Fruit fly (Drosophila melanogaster) whole organism, embryonic: ENCODE data around the gene CG31898.

Experiments
- Blimp-1 ChIP-seq: fragments of 200-800 bp; sonication (Bioruptor generic); optimal IDR thresholded peaks from 3 replicates; lab custom pipeline; 2018; ENCODE audit warnings: missing biosample characterization, missing genetic modification characterization, mild to moderate bottlenecking, moderate library complexity, missing genetic modification reagents
- CG10543 ChIP-seq: fragments of 200-800 bp; sonication (Bioruptor generic); optimal IDR thresholded peaks from 3 replicates; lab custom pipeline; 2017; ENCODE audit warnings: missing biosample characterization, mild to moderate bottlenecking, missing genetic modification characterization, moderate library complexity
- CG12236 ChIP-seq: fragments of 200-800 bp; sonication (Bioruptor generic); optimal IDR thresholded peaks from 2 replicates; lab custom pipeline; 2016; ENCODE audit warnings: missing biosample characterization, missing genetic modification characterization
- CG14965 ChIP-seq: fragments of 200-800 bp; sonication (Bioruptor generic); optimal IDR thresholded peaks from 2 replicates; lab custom pipeline; 2016; ENCODE audit warnings: missing biosample characterization, missing genetic modification characterization, borderline replicate concordance
- CG1529 ChIP-seq: fragments of 200-800 bp; sonication (Bioruptor generic); optimal IDR thresholded peaks from 3 replicates; lab custom pipeline; 2018; ENCODE audit warnings: missing biosample characterization, missing genetic modification characterization
- CG18599 ChIP-seq: fragments of 200-800 bp; sonication (Bioruptor generic); optimal IDR thresholded peaks from 3 replicates; lab custom pipeline; 2017; ENCODE audit warnings: missing biosample characterization, missing genetic modification characterization, mild to moderate bottlenecking, moderate library complexity, missing genetic modification reagents
- CG2116 ChIP-seq: fragments of 200-800 bp; sonication (Bioruptor generic); optimal IDR thresholded peaks from 3 replicates; lab custom pipeline; 2018; ENCODE audit warnings: missing biosample characterization, mild to moderate bottlenecking, missing genetic modification characterization
- CG2129 ChIP-seq: fragments of 200-800 bp; sonication (Bioruptor generic); IDR thresholded peaks from 2 replicates; pipeline ENCODE4 v1.3.6; 2022; ENCODE audit warnings: missing biosample characterization, missing genetic modification characterization; ENCODE audit not compliant: partially characterized antibody
- CG33213 ChIP-seq: fragments of 200-800 bp; sonication (Bioruptor generic); optimal IDR thresholded peaks from 3 replicates; lab custom pipeline; 2016; ENCODE audit warnings: missing biosample characterization, missing genetic modification characterization
- CG34376 ChIP-seq: fragments of 200-800 bp; sonication (Bioruptor generic); optimal IDR thresholded peaks from 2 replicates; lab custom pipeline; 2018; ENCODE audit warnings: missing biosample characterization, mild to moderate bottlenecking, missing genetic modification characterization
- CG4424 ChIP-seq: fragments of 200-800 bp; sonication (Bioruptor generic); optimal IDR thresholded peaks from 3 replicates; lab custom pipeline; 2016; ENCODE audit warnings: missing biosample characterization, missing genetic modification characterization
- CG4854 ChIP-seq: fragments of 200-800 bp; sonication (Bioruptor generic); optimal IDR thresholded peaks from 2 replicates; lab custom pipeline; 2016; ENCODE audit warnings: missing biosample characterization, missing genetic modification characterization, inconsistent platforms
- CG6683 ChIP-seq: fragments of 200-800 bp; sonication (Bioruptor generic); optimal IDR thresholded peaks from 2 replicates; lab custom pipeline; 2017; ENCODE audit warnings: missing biosample characterization, mild to moderate bottlenecking, missing genetic modification characterization, missing genetic modification reagents
- CG8359 ChIP-seq: fragments of 200-800 bp; sonication (Bioruptor generic); optimal IDR thresholded peaks from 2 replicates; lab custom pipeline; 2017; ENCODE audit warnings: missing biosample characterization, mild to moderate bottlenecking, missing genetic modification characterization, borderline replicate concordance
- CG8765 ChIP-seq: fragments of 200-800 bp; sonication (Bioruptor generic); IDR thresholded peaks from 2 replicates; pipeline ENCODE4 v1.3.6; 2022; ENCODE audit warnings: missing biosample characterization, missing genetic modification characterization
- CHES-1-like ChIP-seq: fragments of 200-800 bp; sonication (Bioruptor generic); optimal IDR thresholded peaks from 2 replicates; lab custom pipeline; 2016; ENCODE audit warnings: missing biosample characterization, missing genetic modification characterization
- D19B ChIP-seq: fragments of 200-800 bp; sonication (Bioruptor generic); optimal IDR thresholded peaks from 2 replicates; lab custom pipeline; 2017; ENCODE audit warnings: missing biosample characterization, mild to moderate bottlenecking, missing genetic modification characterization
- Dbx ChIP-seq: fragments of 200-800 bp; sonication (Bioruptor generic); IDR thresholded peaks from 3 replicates; pipeline ENCODE4 v1.3.6; 2022; ENCODE audit warnings: missing biosample characterization, missing genetic modification characterization
- Dp ChIP-seq: fragments of 200-800 bp; sonication (Bioruptor generic); optimal IDR thresholded peaks from 2 replicates; lab custom pipeline; 2018; ENCODE audit warnings: missing biosample characterization, mild to moderate bottlenecking, missing genetic modification characterization, moderate library complexity
- Dref ChIP-seq: fragments of 200-800 bp; sonication (Bioruptor generic); IDR thresholded peaks from 2 replicates; pipeline ENCODE4 v1.3.6; 2022; ENCODE audit warnings: missing biosample characterization, missing genetic modification characterization
- Drgx ChIP-seq: fragments of 200-800 bp; sonication (Bioruptor generic); IDR thresholded peaks from 2 replicates; pipeline ENCODE4 v1.3.6; 2022; ENCODE audit warnings: missing biosample characterization, missing genetic modification characterization
- H15 ChIP-seq: fragments of 200-800 bp; sonication (Bioruptor generic); IDR thresholded peaks from 3 replicates; pipeline ENCODE4 v1.3.6; 2022; ENCODE audit warnings: missing biosample characterization, missing genetic modification characterization
- Hand ChIP-seq: fragments of 200-800 bp; sonication (Bioruptor generic); optimal IDR thresholded peaks from 2 replicates; lab custom pipeline; 2017; ENCODE audit warnings: mild to moderate bottlenecking, missing biosample characterization, missing genetic modification reagents, missing genetic modification characterization
- HmgD ChIP-seq: fragments of 200-800 bp; sonication (Bioruptor generic); optimal IDR thresholded peaks from 3 replicates; lab custom pipeline; 2016; ENCODE audit warnings: missing biosample characterization, missing genetic modification characterization
- Hr51 ChIP-seq, 2 experiments: fragments of 200-800 bp; sonication (Bioruptor generic); optimal IDR thresholded peaks; 2 replicates in 1 of 2; 3 replicates in 1 of 2; lab custom pipeline; 2016 to 2018; ENCODE audit warnings: missing biosample characterization in 2 of 2, missing genetic modification characterization in 2 of 2, mild to moderate bottlenecking in 1 of 2, moderate library complexity in 1 of 2
- Meics ChIP-seq: fragments of 200-800 bp; sonication (Bioruptor generic); optimal IDR thresholded peaks from 2 replicates; lab custom pipeline; 2017; ENCODE audit warnings: missing biosample characterization, mild to moderate bottlenecking, missing genetic modification characterization
- Nf-YC ChIP-seq: fragments of 200-800 bp; optimal IDR thresholded peaks from 3 replicates; lab custom pipeline; 2019; ENCODE audit warnings: missing biosample characterization, mild to moderate bottlenecking, missing genetic modification characterization, moderate library complexity
- PHDP ChIP-seq: fragments of 200-800 bp; sonication (Bioruptor generic); optimal IDR thresholded peaks from 3 replicates; lab custom pipeline; 2018; ENCODE audit warnings: missing biosample characterization, mild to moderate bottlenecking, missing genetic modification characterization, moderate library complexity
- Pdp1 ChIP-seq, 2 experiments: fragments of 200-800 bp; sonication (Bioruptor generic); optimal IDR thresholded peaks; 3 replicates each; lab custom pipeline; 2016; ENCODE audit warnings: missing biosample characterization in 2 of 2, missing genetic modification characterization in 2 of 2, mild to moderate bottlenecking in 1 of 2, moderate library complexity in 1 of 2
- Six4 ChIP-seq: fragments of 200-800 bp; sonication (Bioruptor generic); optimal IDR thresholded peaks from 2 replicates; lab custom pipeline; 2016; ENCODE audit warnings: missing biosample characterization, missing genetic modification characterization
- Tbp ChIP-seq: fragments of >200 bp; optimal IDR thresholded peaks from 2 replicates; lab custom pipeline; 2018; ENCODE audit warnings: missing biosample characterization, missing genetic modification characterization
- ab ChIP-seq: fragments of 200-800 bp; sonication (Bioruptor generic); optimal IDR thresholded peaks from 2 replicates; lab custom pipeline; 2016; ENCODE audit warnings: missing biosample characterization, missing genetic modification characterization
- ash1 ChIP-seq: fragments of 200-800 bp; sonication (Bioruptor generic); optimal IDR thresholded peaks from 2 replicates; lab custom pipeline; 2018; ENCODE audit warnings: missing biosample characterization, mild to moderate bottlenecking, missing genetic modification characterization
- cato ChIP-seq: fragments of 200-800 bp; sonication (Bioruptor generic); optimal IDR thresholded peaks from 2 replicates; lab custom pipeline; 2016; ENCODE audit warnings: missing biosample characterization, missing genetic modification characterization, borderline replicate concordance
- chinmo ChIP-seq: fragments of 200-800 bp; sonication (Bioruptor generic); IDR thresholded peaks from 4 replicates; pipeline ENCODE4 v1.3.6; 2022; ENCODE audit warnings: missing biosample characterization, missing genetic modification characterization; ENCODE audit not compliant: partially characterized antibody
- crc ChIP-seq: fragments of 200-800 bp; sonication (Bioruptor generic); optimal IDR thresholded peaks from 2 replicates; lab custom pipeline; 2016; ENCODE audit warnings: missing biosample characterization, missing genetic modification characterization
- fd96Cb ChIP-seq: fragments of 200-800 bp; sonication (Bioruptor generic); optimal IDR thresholded peaks from 2 replicates; lab custom pipeline; 2018; ENCODE audit warnings: missing biosample characterization, mild to moderate bottlenecking, missing genetic modification characterization, moderate library complexity
- fu2 ChIP-seq: fragments of 200-800 bp; sonication (Bioruptor generic); optimal IDR thresholded peaks from 2 replicates; lab custom pipeline; 2016; ENCODE audit warnings: missing biosample characterization, missing genetic modification characterization
- gfzf ChIP-seq: fragments of 200-800 bp; sonication (Bioruptor generic); optimal IDR thresholded peaks from 2 replicates; lab custom pipeline; 2016; ENCODE audit warnings: missing biosample characterization, mild to moderate bottlenecking, missing genetic modification characterization, moderate library complexity
- grau ChIP-seq: fragments of 200-800 bp; optimal IDR thresholded peaks from 3 replicates; lab custom pipeline; 2019; ENCODE audit warnings: missing biosample characterization, mild to moderate bottlenecking, missing genetic modification characterization, moderate library complexity
- lilli ChIP-seq: fragments of 200-800 bp; sonication (Bioruptor generic); optimal IDR thresholded peaks from 3 replicates; lab custom pipeline; 2016; ENCODE audit warnings: missing biosample characterization, missing genetic modification characterization
- pfk ChIP-seq: fragments of 200-800 bp; sonication (Bioruptor generic); optimal IDR thresholded peaks from 2 replicates; lab custom pipeline; 2018; ENCODE audit warnings: missing biosample characterization, mild to moderate bottlenecking, missing genetic modification characterization, moderate library complexity
- pho ChIP-seq: fragments of 200-800 bp; sonication (Bioruptor generic); optimal IDR thresholded peaks from 2 replicates; lab custom pipeline; 2016; ENCODE audit warnings: missing biosample characterization, missing genetic modification characterization
- ro ChIP-seq: fragments of 200-800 bp; sonication (Bioruptor generic); IDR thresholded peaks from 2 replicates; pipeline ENCODE4 v1.3.6; 2022; ENCODE audit warnings: missing biosample characterization, missing genetic modification characterization
- sim ChIP-seq: fragments of 200-800 bp; sonication (Bioruptor generic); IDR thresholded peaks from 2 replicates; pipeline ENCODE4 v1.3.6; 2022; ENCODE audit warnings: missing biosample characterization, missing genetic modification characterization
- sisA ChIP-seq: fragments of 200-800 bp; sonication (Bioruptor generic); IDR thresholded peaks from 2 replicates; pipeline ENCODE4 v1.3.6; 2022; ENCODE audit warnings: missing biosample characterization, missing genetic modification characterization
- slbo ChIP-seq: fragments of 200-800 bp; sonication (Bioruptor generic); IDR thresholded peaks from 2 replicates; pipeline ENCODE4 v1.3.6; 2022; ENCODE audit warnings: missing biosample characterization, missing genetic modification characterization
- tio ChIP-seq: fragments of 200-800 bp; sonication (Bioruptor generic); optimal IDR thresholded peaks from 2 replicates; lab custom pipeline; 2017; ENCODE audit warnings: missing biosample characterization, missing genetic modification characterization, inconsistent platforms
- z ChIP-seq: fragments of 200-800 bp; sonication (Bioruptor generic); IDR thresholded peaks from 3 replicates; pipeline ENCODE4 v1.3.6; 2022; ENCODE audit warnings: missing biosample characterization, missing genetic modification characterization
- zen2 ChIP-seq: fragments of 200-800 bp; sonication (Bioruptor generic); IDR thresholded peaks from 3 replicates; pipeline ENCODE4 v1.3.6; 2022; ENCODE audit warnings: missing biosample characterization, missing genetic modification characterization; ENCODE audit not compliant: partially characterized antibody

The CG31898 gene

dm6 chr2L:8423460-8424089, 23.4 kb downstream of the CG31898 start (continued):
- TF ChIP-seq Hand (no peak), lilli (no peak), PHDP (peak; percentile 26), z (GFP tag; lab: Robert Waterston, UW) (no peak), sim (no peak), CG14965 (no peak), Pdp1 (GFP tag; optimal IDR thresholded peaks at IDR 0.05; lab: Kevin White, UChicago) (no peak), Blimp-1 (GFP tag; lab: Kevin White, UChicago) (peak; percentile 23), CG8765 (GFP tag; lab: Robert Waterston, UW) (no peak), CG10543 (GFP tag; lab: Kevin White, UChicago) (no peak), ab (GFP tag; lab: Kevin White, UChicago) (no peak), CG2129 (GFP tag; lab: Robert Waterston, UW) (no peak), ash1 (GFP tag; lab: Kevin White, UChicago) (no peak), Tbp (GFP tag; lab: Kevin White, UChicago) (no peak), CG12236 (GFP tag; lab: Kevin White, UChicago) (no peak), chinmo (GFP tag; lab: Robert Waterston, UW) (no peak), H15 (GFP tag; lab: Robert Waterston, UW) (no peak), CG18599 (GFP tag; lab: Kevin White, UChicago) (no peak), CG1529 (GFP tag; lab: Kevin White, UChicago) (peak; percentile 27), Nf-YC (tag; lab: Kevin White, UChicago) (no peak), zen2 (GFP tag; lab: Robert Waterston, UW) (no peak), Meics (GFP tag; lab: Kevin White, UChicago) (no peak), CG33213 (GFP tag; lab: Kevin White, UChicago) (peak; percentile 1), sisA (no peak), CG2116 (GFP tag; lab: Kevin White, UChicago) (peak; percentile 8), crc (GFP tag; lab: Kevin White, UChicago) (no peak), gfzf (GFP tag; lab: Kevin White, UChicago) (no peak), D19B (no peak), CG34376 (GFP tag; lab: Kevin White, UChicago) (no peak), Hr51 (GFP tag; optimal IDR thresholded peaks at IDR 0.05; lab: Kevin White, UChicago) (no peak), CG6683 (GFP tag; lab: Kevin White, UChicago) (no peak), fd96Cb (tag; lab: Kevin White, UChicago) (no peak), Dp (no peak), tio (GFP tag; lab: Kevin White, UChicago) (no peak), Six4 (GFP tag; lab: Kevin White, UChicago) (no peak), CG4424 (no peak), CG4854 (GFP tag; lab: Kevin White, UChicago) (no peak), Dbx (GFP tag; lab: Robert Waterston, UW) (no peak), fu2 (GFP tag; lab: Kevin White, UChicago) (no peak), Drgx (no peak), grau (tag; lab: Kevin White, UChicago) (no peak), CHES-1-like (no peak), ro (GFP tag; lab: Robert Waterston, UW) (no peak), Dref (no peak), cato (GFP tag; lab: Kevin White, UChicago) (no peak), slbo (GFP tag; lab: Robert Waterston, UW) (no peak), CG8359 (GFP tag; lab: Kevin White, UChicago) (no peak), pho (GFP tag; lab: Kevin White, UChicago) (no peak), HmgD (no peak), pfk (GFP tag; lab: Kevin White, UChicago) (no peak)
